Fruit fly (Drosophila melanogaster) whole organism, prepupa: ENCODE measurements around the gene CG32075.

Experiments used
- CG10631 ChIP-seq: fragments of 200-800 bp; sonication (Bioruptor generic); optimal IDR thresholded peaks from 2 replicates; lab custom pipeline; 2016; ENCODE audit warnings: missing biosample characterization, missing genetic modification characterization
- CG10669 ChIP-seq: fragments of 200-800 bp; sonication (Bioruptor generic); optimal IDR thresholded peaks from 3 replicates; lab custom pipeline; 2018; ENCODE audit warnings: missing biosample characterization, mild to moderate bottlenecking, missing genetic modification characterization, moderate library complexity
- CG11762 ChIP-seq: fragments of 200-800 bp; sonication (Bioruptor generic); optimal IDR thresholded peaks from 3 replicates; lab custom pipeline; 2016; ENCODE audit warnings: missing biosample characterization, missing genetic modification characterization; ENCODE audit not compliant: insufficient read depth
- CG1621 ChIP-seq: fragments of 200-800 bp; sonication (Bioruptor generic); optimal IDR thresholded peaks from 3 replicates; lab custom pipeline; 2018; ENCODE audit warnings: missing biosample characterization, mild to moderate bottlenecking, missing genetic modification characterization
- CG16779 ChIP-seq: fragments of 200-800 bp; sonication (Bioruptor generic); optimal IDR thresholded peaks from 3 replicates; lab custom pipeline; 2017; ENCODE audit warnings: missing biosample characterization, mild to moderate bottlenecking, missing genetic modification characterization
- CG3032 ChIP-seq: fragments of 200-800 bp; optimal IDR thresholded peaks from 2 replicates; lab custom pipeline; 2019; ENCODE audit warnings: missing biosample characterization, mild to moderate bottlenecking, missing genetic modification characterization, moderate library complexity
- CG31627 ChIP-seq: fragments of 200-800 bp; sonication (Bioruptor generic); optimal IDR thresholded peaks from 3 replicates; lab custom pipeline; 2016; ENCODE audit warnings: missing biosample characterization, missing genetic modification characterization
- CG32006 ChIP-seq: fragments of 200-800 bp; sonication (Bioruptor generic); optimal IDR thresholded peaks from 3 replicates; lab custom pipeline; 2017; ENCODE audit warnings: missing biosample characterization, mild to moderate bottlenecking, missing genetic modification characterization
- CG34406 ChIP-seq: fragments of 200-800 bp; sonication (Bioruptor generic); optimal IDR thresholded peaks from 3 replicates; lab custom pipeline; 2016; ENCODE audit warnings: missing biosample characterization, missing genetic modification characterization
- CG3919 ChIP-seq: fragments of 200-800 bp; sonication (Bioruptor generic); optimal IDR thresholded peaks from 3 replicates; lab custom pipeline; 2016; ENCODE audit warnings: missing biosample characterization, missing genetic modification characterization
- CG4318 ChIP-seq: fragments of 200-800 bp; sonication (Bioruptor generic); optimal IDR thresholded peaks from 3 replicates; lab custom pipeline; 2017; ENCODE audit warnings: missing biosample characterization, mild to moderate bottlenecking, missing genetic modification characterization
- CG6163 ChIP-seq: fragments of 200-800 bp; sonication (Bioruptor generic); IDR thresholded peaks from 3 replicates; pipeline ENCODE4 v1.3.6; 2022; ENCODE audit warnings: missing biosample characterization, missing genetic modification characterization
- CG6276 ChIP-seq: fragments of 200-800 bp; sonication (Bioruptor generic); optimal IDR thresholded peaks from 2 replicates; lab custom pipeline; 2017; ENCODE audit warnings: missing biosample characterization, mild to moderate bottlenecking, missing genetic modification characterization
- CG6792 ChIP-seq: fragments of 200-800 bp; sonication (Bioruptor generic); optimal IDR thresholded peaks from 3 replicates; lab custom pipeline; 2016; ENCODE audit warnings: missing biosample characterization, missing genetic modification characterization
- CG6808 ChIP-seq: fragments of 200-800 bp; sonication (Bioruptor generic); optimal IDR thresholded peaks from 3 replicates; lab custom pipeline; 2017; ENCODE audit warnings: missing biosample characterization, missing genetic modification characterization, mild to moderate bottlenecking, moderate library complexity, missing genetic modification reagents
- CG7368 ChIP-seq: fragments of 200-800 bp; sonication (Bioruptor generic); optimal IDR thresholded peaks from 3 replicates; lab custom pipeline; 2016; ENCODE audit warnings: missing biosample characterization, missing genetic modification characterization
- CG8319 ChIP-seq: fragments of 200-800 bp; sonication (Bioruptor generic); optimal IDR thresholded peaks from 3 replicates; lab custom pipeline; 2016; ENCODE audit warnings: missing biosample characterization, missing genetic modification characterization
- CG8632 ChIP-seq: fragments of 200-800 bp; sonication (Bioruptor generic); optimal IDR thresholded peaks from 3 replicates; lab custom pipeline; 2016; ENCODE audit warnings: missing biosample characterization, missing genetic modification characterization
- CG9139 ChIP-seq: fragments of 200-800 bp; sonication (Bioruptor generic); optimal IDR thresholded peaks from 3 replicates; lab custom pipeline; 2017; ENCODE audit warnings: missing biosample characterization, mild to moderate bottlenecking, missing genetic modification characterization
- Eip78C ChIP-seq: fragments of 200-800 bp; sonication (Bioruptor generic); peaks from one replicate; lab custom pipeline; 2016; ENCODE audit warnings: missing biosample characterization, missing genetic modification characterization
- Ets21C ChIP-seq: fragments of 200-800 bp; sonication (Bioruptor generic); optimal IDR thresholded peaks from 3 replicates; lab custom pipeline; 2016; ENCODE audit warnings: missing biosample characterization, missing genetic modification characterization
- Ets96B ChIP-seq: fragments of 200-800 bp; optimal IDR thresholded peaks from 2 replicates; lab custom pipeline; 2019; ENCODE audit warnings: missing biosample characterization, mild to moderate bottlenecking, missing genetic modification characterization, moderate library complexity
- Gug ChIP-seq: fragments of 200-800 bp; sonication (Bioruptor generic); IDR thresholded peaks from 2 replicates; pipeline ENCODE4 v1.3.6; 2022; ENCODE audit warnings: missing biosample characterization, missing genetic modification characterization
- Hr38 ChIP-seq: sonication (Bioruptor generic); optimal IDR thresholded peaks from 2 replicates; lab custom pipeline; 2016; ENCODE audit warnings: missing biosample characterization, missing genetic modification characterization
- Hr39 ChIP-seq: fragments of 200-800 bp; sonication (Bioruptor generic); optimal IDR thresholded peaks from 2 replicates; lab custom pipeline; 2016; ENCODE audit warnings: missing biosample characterization, missing genetic modification characterization
- Hr4 ChIP-seq: fragments of 200-800 bp; sonication (Bioruptor generic); optimal IDR thresholded peaks from 3 replicates; lab custom pipeline; 2016; ENCODE audit warnings: missing biosample characterization, missing genetic modification characterization
- Lpt ChIP-seq: fragments of 200-800 bp; sonication (Bioruptor generic); optimal IDR thresholded peaks from 3 replicates; lab custom pipeline; 2016; ENCODE audit warnings: missing biosample characterization, missing genetic modification characterization
- Smox ChIP-seq: fragments of 200-800 bp; sonication (Bioruptor generic); optimal IDR thresholded peaks from 3 replicates; lab custom pipeline; 2016; ENCODE audit warnings: missing biosample characterization, missing genetic modification characterization
- Sox102F ChIP-seq: fragments of 200-800 bp; sonication (Bioruptor generic); optimal IDR thresholded peaks from 2 replicates; lab custom pipeline; 2016; ENCODE audit warnings: missing biosample characterization, mild to moderate bottlenecking, missing genetic modification characterization
- Sox14 ChIP-seq: fragments of 200-800 bp; sonication (Bioruptor generic); optimal IDR thresholded peaks from 3 replicates; lab custom pipeline; 2016; ENCODE audit warnings: missing biosample characterization, missing genetic modification characterization
- Sox15 ChIP-seq: fragments of 200-800 bp; sonication (Bioruptor generic); optimal IDR thresholded peaks from 3 replicates; lab custom pipeline; 2016; ENCODE audit warnings: missing biosample characterization, missing genetic modification characterization
- achi ChIP-seq: fragments of 200-800 bp; sonication (Bioruptor generic); optimal IDR thresholded peaks from 3 replicates; lab custom pipeline; 2016; ENCODE audit warnings: missing biosample characterization, missing genetic modification characterization
- acj6 ChIP-seq: fragments of 200-800 bp; sonication (Bioruptor generic); optimal IDR thresholded peaks from 3 replicates; lab custom pipeline; 2016; ENCODE audit warnings: missing biosample characterization, missing genetic modification characterization
- cyc ChIP-seq: fragments of 200-800 bp; sonication (Bioruptor generic); optimal IDR thresholded peaks from 3 replicates; lab custom pipeline; 2016; ENCODE audit warnings: missing biosample characterization, missing genetic modification characterization
- dsx ChIP-seq: fragments of 200-800 bp; optimal IDR thresholded peaks from 3 replicates; lab custom pipeline; 2019; ENCODE audit warnings: missing biosample characterization, mild to moderate bottlenecking, missing genetic modification characterization, moderate library complexity; ENCODE audit not compliant: poor library complexity, severe bottlenecking
- esn ChIP-seq: fragments of 200-800 bp; sonication (Bioruptor generic); optimal IDR thresholded peaks from 2 replicates; lab custom pipeline; 2016; ENCODE audit warnings: missing biosample characterization, mild to moderate bottlenecking, missing genetic modification characterization, moderate library complexity
- fd59A ChIP-seq: fragments of 200-800 bp; sonication (Bioruptor generic); optimal IDR thresholded peaks from 2 replicates; lab custom pipeline; 2017; ENCODE audit warnings: missing biosample characterization, mild to moderate bottlenecking, missing genetic modification characterization, missing genetic modification reagents
- fd85E ChIP-seq: fragments of 200-800 bp; sonication (Bioruptor generic); optimal IDR thresholded peaks from 3 replicates; lab custom pipeline; 2016; ENCODE audit warnings: missing biosample characterization, missing genetic modification characterization
- lz ChIP-seq: fragments of 200-800 bp; sonication (Bioruptor generic); optimal IDR thresholded peaks from 3 replicates; lab custom pipeline; 2016; ENCODE audit warnings: missing biosample characterization, missing genetic modification characterization
- net ChIP-seq: fragments of 200-800 bp; sonication (Bioruptor generic); optimal IDR thresholded peaks from 3 replicates; lab custom pipeline; 2016; ENCODE audit warnings: missing biosample characterization, missing genetic modification characterization
- pdm3 ChIP-seq: fragments of 200-800 bp; sonication (Bioruptor generic); optimal IDR thresholded peaks from 3 replicates; lab custom pipeline; 2016; ENCODE audit warnings: missing biosample characterization, missing genetic modification characterization
- salr ChIP-seq, 2 experiments: fragments of 200-800 bp; sonication (Bioruptor generic); optimal IDR thresholded peaks; 3 replicates each; lab custom pipeline; 2016 to 2018; ENCODE audit warnings: missing biosample characterization in 2 of 2, missing genetic modification characterization in 2 of 2, mild to moderate bottlenecking in 1 of 2
- svp ChIP-seq: fragments of 200-800 bp; sonication (Bioruptor generic); peaks from one replicate; lab custom pipeline; 2016; ENCODE audit warnings: missing biosample characterization, missing genetic modification characterization
- topi ChIP-seq: fragments of 200-800 bp; sonication (Bioruptor generic); optimal IDR thresholded peaks from 3 replicates; lab custom pipeline; 2016; ENCODE audit warnings: missing biosample characterization, missing genetic modification characterization

CG32075 gene

DNA sequence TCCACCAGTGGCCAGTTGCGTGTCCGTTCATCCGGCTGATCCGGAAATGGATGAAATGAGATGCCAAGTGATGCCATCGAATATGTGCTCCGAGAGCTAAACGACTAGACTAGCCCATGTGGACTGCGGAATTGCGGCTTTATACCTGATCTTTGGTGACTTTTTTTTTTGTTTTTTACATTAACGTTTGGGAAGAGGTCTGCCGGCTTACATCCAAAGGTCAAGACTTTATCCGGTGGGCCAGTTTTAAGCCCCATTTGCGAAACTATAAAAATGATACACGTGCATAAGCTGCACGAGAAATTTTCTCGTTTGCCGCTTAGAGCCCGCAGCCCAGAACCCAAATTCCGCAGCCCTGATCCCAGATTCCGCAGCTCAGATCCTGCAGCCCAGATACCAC, 38.2 kb upstream of the CG32075 start, which contains the start of gene Elo68alpha:
Gene Elo68alpha (minus strand): TSS at position 101 of the 400 bp plus-strand sequence.
- no peak for TF ChIP-seq lz
- TF ChIP-seq Gug (GFP tag; lab: Robert Waterston, UW): no peak
- no peak for TF ChIP-seq CG3919 (GFP tag; lab: Kevin White, UChicago)
- no peak for TF ChIP-seq CG34406 (GFP tag; lab: Kevin White, UChicago)
- no peak for TF ChIP-seq CG31627 (GFP tag; lab: Kevin White, UChicago)
- TF ChIP-seq Eip78C (GFP tag; lab: Kevin White, UChicago): no peak

- TF ChIP-seq CG10631 (no peak), Hr4 (GFP tag; lab: Kevin White, UChicago) (no peak), Sox102F (GFP tag; lab: Kevin White, UChicago) (no peak), fd59A (GFP tag; lab: Kevin White, UChicago) (no peak), CG10669 (no peak), CG8632 (GFP tag; lab: Kevin White, UChicago) (no peak), CG6163 (GFP tag; lab: Robert Waterston, UW) (no peak), Sox15 (GFP tag; lab: Kevin White, UChicago) (no peak), CG6276 (no peak), svp (GFP tag; lab: Kevin White, UChicago) (no peak), acj6 (GFP tag; lab: Kevin White, UChicago) (no peak), CG31627 (GFP tag; lab: Kevin White, UChicago) (no peak), Ets21C (GFP tag; lab: Kevin White, UChicago) (no peak), pdm3 (GFP tag; lab: Kevin White, UChicago) (no peak), Gug (GFP tag; lab: Robert Waterston, UW) (no peak)
These were observed 36.9 kb upstream of the CG32075 start, which contains the start of gene Elo68beta for dm6 chr3L:11101598-11101997. TSS of gene Elo68beta (minus strand) at chr3L:11101698.

dm6 chr3L:11097982-11098663, 33.4 kb upstream of the CG32075 start, which contains the start of the genes Irbp18 and APP-BP1:
TSS of gene Irbp18 (minus strand) at chr3L:11098186.
TSS of gene APP-BP1 (plus strand) at chr3L:11098412.
- TF ChIP-seq CG8319 (GFP tag; lab: Kevin White, UChicago): peak; percentile 94
- TF ChIP-seq CG10669: peak; percentile 94
- TF ChIP-seq net (GFP tag; lab: Kevin White, UChicago): peak; percentile 95
- TF ChIP-seq fd85E (GFP tag; lab: Kevin White, UChicago): peak; percentile 74
- TF ChIP-seq CG6276: peak; percentile 87
- peak; percentile 96 for TF ChIP-seq Hr39
- peak; percentile 99 for TF ChIP-seq Eip78C (GFP tag; lab: Kevin White, UChicago)
- TF ChIP-seq Gug (GFP tag; lab: Robert Waterston, UW): peak; percentile 85
- TF ChIP-seq Ets96B (tag; lab: Kevin White, UChicago): peak; percentile 90
- TF ChIP-seq achi: peak; percentile 95
- TF ChIP-seq CG11762 (GFP tag; lab: Kevin White, UChicago): peak; percentile 96
- TF ChIP-seq CG4318 (GFP tag; lab: Kevin White, UChicago): peak; percentile 93
- TF ChIP-seq CG9139 (GFP tag; lab: Kevin White, UChicago): peak; percentile 79
- peak; percentile 93 for TF ChIP-seq CG6792 (GFP tag; lab: Kevin White, UChicago)
- peak; percentile 91 for TF ChIP-seq CG3032
- peak; percentile 96 for TF ChIP-seq Smox (GFP tag; lab: Kevin White, UChicago)
- TF ChIP-seq CG32006 (GFP tag; lab: Kevin White, UChicago): peak; percentile 97
- TF ChIP-seq CG1621 (tag; lab: Kevin White, UChicago): peak; percentile 88
- TF ChIP-seq acj6 (GFP tag; lab: Kevin White, UChicago): peak; percentile 96
- peak; percentile 97 for TF ChIP-seq Hr4 (GFP tag; lab: Kevin White, UChicago)
- peak; percentile 88 for TF ChIP-seq CG16779 (tag; lab: Kevin White, UChicago)
- peak; percentile 71 for TF ChIP-seq Hr38
- peak; percentile 90 for TF ChIP-seq CG7368 (GFP tag; lab: Kevin White, UChicago)
- TF ChIP-seq Sox14: peak; percentile 97
- peak; percentile 92 for TF ChIP-seq CG8632 (GFP tag; lab: Kevin White, UChicago)
- TF ChIP-seq CG3919 (GFP tag; lab: Kevin White, UChicago): peak; percentile 95
- peak; percentile 98 for TF ChIP-seq esn (GFP tag; lab: Kevin White, UChicago)
- peak; percentile 97 for TF ChIP-seq topi (GFP tag; lab: Kevin White, UChicago)
- peak; percentile 92 for TF ChIP-seq Lpt
- peak; percentile 87 for TF ChIP-seq CG6808 (GFP tag; lab: Kevin White, UChicago)
- TF ChIP-seq fd59A (GFP tag; lab: Kevin White, UChicago): peak; percentile 92
- TF ChIP-seq cyc (GFP tag; lab: Kevin White, UChicago): peak; percentile 96
- peak; percentile 87 to 96 for TF ChIP-seq salr (GFP tag; optimal IDR thresholded peaks at IDR 0.05; lab: Kevin White, UChicago)
- peak; percentile 97 for TF ChIP-seq lz
- peak; percentile 89 for TF ChIP-seq CG6163 (GFP tag; lab: Robert Waterston, UW)
- peak; percentile 95 for TF ChIP-seq CG34406 (GFP tag; lab: Kevin White, UChicago)
- TF ChIP-seq dsx (GFP tag; lab: Kevin White, UChicago): peak; percentile 87
